6 worm cellular contexts compared by ENCODE assay signal in the genomic region with DNA sequence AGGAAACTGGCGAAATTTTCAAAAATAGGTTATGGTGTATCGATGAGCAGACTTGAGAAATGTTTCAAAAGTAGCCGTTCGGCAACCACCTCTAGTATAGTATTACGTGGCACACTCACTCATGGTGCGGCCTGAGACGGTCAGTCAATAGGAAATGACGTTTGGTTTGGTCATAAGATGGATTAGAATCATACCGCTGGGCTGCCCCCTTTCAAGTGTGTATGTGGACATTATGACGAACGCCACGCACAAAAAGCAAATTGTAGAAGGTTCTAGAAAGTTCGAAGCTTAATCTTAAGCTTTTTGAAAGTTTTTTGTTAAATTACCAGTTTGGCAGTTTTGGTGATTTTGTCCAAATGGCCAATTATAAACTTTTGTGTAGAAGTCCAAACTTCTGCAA.
TF ChIP-seq lines count a peak whose summit lies in the region.

No protein-coding gene starts in this region.

TF ChIP-seq in whole organism, L1 larva, 84 proteins besides CTCF, POLR2A, EP300 and RAD21:
- TF ChIP-seq Y116A8C.19 (tag; optimal IDR thresholded peaks at IDR 0.05; lab: Kevin White, UChicago; ENCODE audit: borderline replicate concordance), result no peak
- no peak for TF ChIP-seq ceh-82 (tag; optimal IDR thresholded peaks at IDR 0.05; lab: Kevin White, UChicago)
- TF ChIP-seq mef-2 (tag; optimal IDR thresholded peaks at IDR 0.05; lab: Kevin White, UChicago), result no peak
- TF ChIP-seq nhr-28 (tag; optimal IDR thresholded peaks at IDR 0.05; lab: Kevin White, UChicago), result no peak
- no peak for TF ChIP-seq egl-27 (tag; optimal IDR thresholded peaks at IDR 0.05; lab: Kevin White, UChicago)
- peak; percentile 36 for TF ChIP-seq blmp-1 (tag; optimal IDR thresholded peaks at IDR 0.05; lab: Kevin White, UChicago)
- TF ChIP-seq lin-14 (GFP tag; optimal IDR thresholded peaks at IDR 0.05; lab: Kevin White, UChicago), result peak; percentile 8
- TF ChIP-seq zip-4 (GFP tag; optimal IDR thresholded peaks at IDR 0.05; lab: Kevin White, UChicago), result no peak
- TF ChIP-seq C34B4.2 (tag; optimal IDR thresholded peaks at IDR 0.05; lab: Kevin White, UChicago), result no peak

TF ChIP-seq in whole organism, L3 larva, 47 proteins besides CTCF, POLR2A, EP300 and RAD21 (continues in another document):
- TF ChIP-seq elt-3 (tag; optimal IDR thresholded peaks at IDR 0.05; lab: Kevin White, UChicago) (no peak), nhr-28 (tag; optimal IDR thresholded peaks at IDR 0.05; lab: Kevin White, UChicago) (no peak), nfya-1 (tag; optimal IDR thresholded peaks at IDR 0.05; lab: Kevin White, UChicago; ENCODE audit: insufficient read depth) (peak; percentile 1), pqm-1 (tag; optimal IDR thresholded peaks at IDR 0.05; lab: Kevin White, UChicago) (no peak), hmg-11 (tag; optimal IDR thresholded peaks at IDR 0.05; lab: Kevin White, UChicago) (no peak), nhr-11 (tag; optimal IDR thresholded peaks at IDR 0.05; lab: Kevin White, UChicago) (no peak), ceh-82 (tag; optimal IDR thresholded peaks at IDR 0.05; lab: Kevin White, UChicago) (no peak), lin-39 (tag; optimal IDR thresholded peaks at IDR 0.05; lab: Kevin White, UChicago) (no peak), elt-2 (tag; optimal IDR thresholded peaks at IDR 0.05; lab: Kevin White, UChicago) (no peak), ceh-9 (tag; optimal IDR thresholded peaks at IDR 0.05; lab: Kevin White, UChicago) (no peak), daf-12 (tag; optimal IDR thresholded peaks at IDR 0.05; lab: Kevin White, UChicago) (no peak), nhr-23 (tag; optimal IDR thresholded peaks at IDR 0.05; lab: Kevin White, UChicago) (peak; percentile 56), lsy-12 (tag; optimal IDR thresholded peaks at IDR 0.05; lab: Kevin White, UChicago) (no peak), aly-2 (tag; optimal IDR thresholded peaks at IDR 0.05; lab: Kevin White, UChicago) (no peak), tbx-2 (tag; optimal IDR thresholded peaks at IDR 0.05; lab: Kevin White, UChicago) (no peak), jun-1 (tag; optimal IDR thresholded peaks at IDR 0.05; lab: Kevin White, UChicago) (no peak), unc-62 (GFP tag; optimal IDR thresholded peaks at IDR 0.05; lab: Kevin White, UChicago) (no peak)

TF ChIP-seq in whole organism, L4 larva, 104 proteins besides CTCF, POLR2A, EP300 and RAD21:
- TF ChIP-seq aly-2 (tag; optimal IDR thresholded peaks at IDR 0.05; lab: Kevin White, UChicago) (no peak), unc-62 (GFP tag; optimal IDR thresholded peaks at IDR 0.05 in 1 of 2; lab: Kevin White, UChicago) (peak in 1 of 2 experiments; percentile 54), unc-62 (tag; optimal IDR thresholded peaks at IDR 0.05; lab: Kevin White, UChicago) (no peak), daf-16 (GFP tag; optimal IDR thresholded peaks at IDR 0.05; lab: Kevin White, UChicago) (no peak), daf-16 (tag; optimal IDR thresholded peaks at IDR 0.05; lab: Kevin White, UChicago) (no peak), hlh-11 (tag; optimal IDR thresholded peaks at IDR 0.05; lab: Kevin White, UChicago) (peak; percentile 45), hlh-30 (tag; optimal IDR thresholded peaks at IDR 0.05; lab: Kevin White, UChicago; ENCODE audit: insufficient read depth) (peak; percentile 63), lin-15B (tag; optimal IDR thresholded peaks at IDR 0.05; lab: Kevin White, UChicago) (no peak), pha-4 (GFP tag; IDR thresholded peaks at IDR 0.05; lab: Robert Waterston, UW) (no peak), pha-4 (tag; optimal IDR thresholded peaks at IDR 0.05; lab: Kevin White, UChicago) (peak; percentile 78), mep-1 (tag; optimal IDR thresholded peaks at IDR 0.05; lab: Kevin White, UChicago) (peak; percentile 13), dve-1 (tag; optimal IDR thresholded peaks at IDR 0.05; lab: Kevin White, UChicago; ENCODE audit: insufficient read depth) (peak; percentile 9)

TF ChIP-seq in whole organism, late embryonic, 69 proteins besides CTCF, POLR2A, EP300 and RAD21:
- TF ChIP-seq hlh-8 (tag; optimal IDR thresholded peaks at IDR 0.05; lab: Kevin White, UChicago), result no peak
- no peak for TF ChIP-seq ceh-6 (GFP tag; optimal IDR thresholded peaks at IDR 0.05; lab: Kevin White, UChicago)
- no peak for TF ChIP-seq ceh-18 (tag; optimal IDR thresholded peaks at IDR 0.05; lab: Kevin White, UChicago)
- TF ChIP-seq pax-1 (tag; optimal IDR thresholded peaks at IDR 0.05; lab: Kevin White, UChicago), result peak; percentile 80
- TF ChIP-seq C38D4.7 (GFP tag; optimal IDR thresholded peaks at IDR 0.05; lab: Kevin White, UChicago), result no peak

TF ChIP-seq in whole organism, mixed stage, embryonic, 35 proteins besides CTCF, POLR2A, EP300 and RAD21:
- TF ChIP-seq nhr-2 (tag; optimal IDR thresholded peaks at IDR 0.05; lab: Kevin White, UChicago) (peak; percentile 58), sem-2 (GFP tag; optimal IDR thresholded peaks at IDR 0.05; lab: Kevin White, UChicago) (no peak)

TF ChIP-seq in whole organism, young adult, 124 proteins besides CTCF, POLR2A, EP300 and RAD21:
- TF ChIP-seq hsf-1 (GFP tag; IDR thresholded peaks at IDR 0.05; lab: Robert Waterston, UW), result peak; percentile 50; the same call in 1 of the 2 replicates
- no peak for TF ChIP-seq ztf-28 (GFP tag; IDR thresholded peaks at IDR 0.05; lab: Robert Waterston, UW)
